Fruit fly (Drosophila melanogaster): ENCODE results near the gene CG32241.

- TF ChIP-seq Ravus (GFP tag; IDR thresholded peaks at IDR 0.05) (no peak), Elba2 (GFP tag; optimal IDR thresholded peaks at IDR 0.05) (no peak), wor (GFP tag; IDR thresholded peaks at IDR 0.05) (no peak), CG4854 (GFP tag; optimal IDR thresholded peaks at IDR 0.05) (no peak), CG12391 (tag; optimal IDR thresholded peaks at IDR 0.05) (no peak)
These were observed 2.6 kb downstream of the CG32241 start, which contains the start of gene CG15024 for dm6 chr3L:4463773-4464301.
